Worm (Caenorhabditis elegans): ENCODE data around the gene flp-18.

ce11 chrX:3051315-3051993 is 33.1 kb upstream of the flp-18 start:
- TF ChIP-seq lin-39 (tag; optimal IDR thresholded peaks at IDR 0.05) = no peak
- no peak for TF ChIP-seq unc-55 (GFP tag; optimal IDR thresholded peaks at IDR 0.05)
- TF ChIP-seq nhr-25 (tag; optimal IDR thresholded peaks at IDR 0.05) = no peak
- no peak for TF ChIP-seq skn-1 (tag; optimal IDR thresholded peaks at IDR 0.05)
- no peak for TF ChIP-seq nhr-11 (tag; optimal IDR thresholded peaks at IDR 0.05)
- TF ChIP-seq nhr-23 (tag; optimal IDR thresholded peaks at IDR 0.05) = no peak
- TF ChIP-seq nhr-12 (tag; optimal IDR thresholded peaks at IDR 0.05) = no peak
- TF ChIP-seq lin-11 (tag; optimal IDR thresholded peaks at IDR 0.05) = no peak
- no peak for TF ChIP-seq lsy-2 (tag; optimal IDR thresholded peaks at IDR 0.05)
- no peak for TF ChIP-seq lin-13 (GFP tag; optimal IDR thresholded peaks at IDR 0.05)

Data from whole organism, L2 larva.